Worm (Caenorhabditis elegans): Measurements from ENCODE around the gene C12D8.21.

Gene C12D8.21

ce11 chrV:10246443-10246885, 5.5 kb upstream of the C12D8.21 start:
- TF ChIP-seq lin-15B (tag; optimal IDR thresholded peaks at IDR 0.05) (no peak), nhr-47 (tag; optimal IDR thresholded peaks at IDR 0.05) (peak; percentile 78), isw-1 (GFP tag; IDR thresholded peaks at IDR 0.05) (no peak; the same call in 1 of the 2 replicates), egl-27 (tag; optimal IDR thresholded peaks at IDR 0.05) (no peak), egl-13 (tag; optimal IDR thresholded peaks at IDR 0.05) (no peak), C04F5.9 (tag; optimal IDR thresholded peaks at IDR 0.05) (no peak), hlh-17 (GFP tag; optimal IDR thresholded peaks at IDR 0.05; ENCODE audit: borderline replicate concordance) (no peak), nhr-20 (tag; optimal IDR thresholded peaks at IDR 0.05) (peak; percentile 30), lin-14 (GFP tag; optimal IDR thresholded peaks at IDR 0.05) (peak; percentile 94), vab-15 (tag; optimal IDR thresholded peaks at IDR 0.05) (no peak), lin-35 (GFP tag; optimal IDR thresholded peaks at IDR 0.05) (peak; percentile 55 to 66), ztf-11 (tag; optimal IDR thresholded peaks at IDR 0.05) (no peak), dpl-1 (GFP tag; optimal IDR thresholded peaks at IDR 0.05) (peak; percentile 34 to 65 (median 44)), ceh-63 (GFP tag; optimal IDR thresholded peaks at IDR 0.05) (no peak), tbx-2 (tag; optimal IDR thresholded peaks at IDR 0.05) (no peak), nhr-19 (GFP tag; conservative IDR thresholded peaks at IDR 0.05) (peak; percentile 37), aly-2 (tag; optimal IDR thresholded peaks at IDR 0.05) (no peak), efl-3 (GFP tag; optimal IDR thresholded peaks at IDR 0.05) (no peak), pag-3 (tag; optimal IDR thresholded peaks at IDR 0.05; ENCODE audit: borderline replicate concordance, insufficient read depth) (no peak), fkh-10 (GFP tag; optimal IDR thresholded peaks at IDR 0.05) (peak; percentile 16), nhr-237 (tag; optimal IDR thresholded peaks at IDR 0.05) (no peak), zag-1 (tag; optimal IDR thresholded peaks at IDR 0.05) (no peak), ceh-8 (GFP tag; optimal IDR thresholded peaks at IDR 0.05) (peak; percentile 28), zip-4 (GFP tag; optimal IDR thresholded peaks at IDR 0.05) (no peak), nhr-85 (tag) (peak; percentile 67), grh-1 (GFP tag; IDR thresholded peaks at IDR 0.05) (no peak), unc-86 (tag; optimal IDR thresholded peaks at IDR 0.05) (peak; percentile 69), mab-9 (GFP tag; IDR thresholded peaks at IDR 0.05) (0 out of 2 replicates have a peak, but pooled peaks have one; percentile 51), ets-5 (GFP tag; IDR thresholded peaks at IDR 0.05) (no peak), mef-2 (tag; optimal IDR thresholded peaks at IDR 0.05) (no peak), ama-1 (optimal IDR thresholded peaks at IDR 0.05) (no peak), nhr-71 (tag; optimal IDR thresholded peaks at IDR 0.05) (peak; percentile 84), nhr-90 (tag; optimal IDR thresholded peaks at IDR 0.05; ENCODE audit: poor library complexity) (no peak), mep-1 (tag; optimal IDR thresholded peaks at IDR 0.05) (peak; percentile 44), unc-98 (GFP tag; IDR thresholded peaks at IDR 0.05) (no peak), lin-13 (GFP tag; optimal IDR thresholded peaks at IDR 0.05) (peak; percentile 13), ces-1 (GFP tag; optimal IDR thresholded peaks at IDR 0.05) (no peak), lir-3 (tag; optimal IDR thresholded peaks at IDR 0.05; ENCODE audit: poor library complexity) (peak; percentile 21), skn-1 (tag; optimal IDR thresholded peaks at IDR 0.05) (no peak), efl-1 (optimal IDR thresholded peaks at IDR 0.05) (peak; percentile 35 to 53), efl-1 (GFP tag; optimal IDR thresholded peaks at IDR 0.05 in 1 of 2) (peak; percentile 42 to 79), jun-1 (tag; optimal IDR thresholded peaks at IDR 0.05) (no peak), sup-37 (GFP tag; optimal IDR thresholded peaks at IDR 0.05) (no peak), unc-62 (GFP tag; optimal IDR thresholded peaks at IDR 0.05) (no peak), snu-23 (GFP tag; optimal IDR thresholded peaks at IDR 0.05) (peak; percentile 51), fos-1 (tag; optimal IDR thresholded peaks at IDR 0.05) (peak; percentile 56), sox-4 (tag; optimal IDR thresholded peaks at IDR 0.05) (peak; percentile 68), hpl-2 (GFP tag; optimal IDR thresholded peaks at IDR 0.05) (no peak), elt-2 (tag; optimal IDR thresholded peaks at IDR 0.05) (no peak), alr-1 (tag; optimal IDR thresholded peaks at IDR 0.05; ENCODE audit: borderline replicate concordance) (no peak), nhr-77 (tag; optimal IDR thresholded peaks at IDR 0.05) (no peak), ceh-90 (tag; optimal IDR thresholded peaks at IDR 0.05) (peak; percentile 31), swsn-7 (tag; optimal IDR thresholded peaks at IDR 0.05) (peak; percentile 42)
